Fruit fly (Drosophila melanogaster) Kc167 (cell line): ENCODE results near the gene smash.

Experiments used
- Myc ChIP-seq: fragments of >200 bp; optimal IDR thresholded peaks from 2 replicates; lab custom pipeline; 2017; ENCODE audit warnings: missing external identifiers
- Sin3A ChIP-seq: fragments of >200 bp; optimal IDR thresholded peaks from 2 replicates; lab custom pipeline; 2018; ENCODE audit warnings: missing external identifiers
- h ChIP-seq: fragments of >200 bp; optimal IDR thresholded peaks from 3 replicates; lab custom pipeline; 2018; ENCODE audit warnings: missing external identifiers

DNA sequence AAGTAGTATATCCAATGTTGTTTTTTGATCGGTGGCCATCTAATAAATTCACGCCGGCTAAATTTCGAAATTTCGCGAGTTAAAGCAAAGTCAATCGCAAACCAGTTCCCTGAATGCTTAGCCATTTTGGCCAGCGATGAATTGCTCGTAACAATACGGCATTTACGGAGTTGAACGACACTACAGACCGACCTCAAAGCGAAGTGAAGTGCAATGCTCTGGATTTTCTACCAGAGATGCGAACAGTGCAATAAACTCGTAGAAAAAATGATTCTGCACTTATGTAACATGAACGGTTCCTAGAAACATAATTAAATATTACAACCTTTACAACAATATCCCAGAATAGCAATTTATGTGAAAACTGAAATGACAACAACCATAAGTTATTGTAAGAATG, 66.0 kb downstream of the smash start:
- TF ChIP-seq Sin3A (lab: Kevin White, UChicago) (no peak), h (no peak), Myc (no peak)
